Worm (Caenorhabditis elegans): ENCODE measurements around the gene F13H8.6.

DNA sequence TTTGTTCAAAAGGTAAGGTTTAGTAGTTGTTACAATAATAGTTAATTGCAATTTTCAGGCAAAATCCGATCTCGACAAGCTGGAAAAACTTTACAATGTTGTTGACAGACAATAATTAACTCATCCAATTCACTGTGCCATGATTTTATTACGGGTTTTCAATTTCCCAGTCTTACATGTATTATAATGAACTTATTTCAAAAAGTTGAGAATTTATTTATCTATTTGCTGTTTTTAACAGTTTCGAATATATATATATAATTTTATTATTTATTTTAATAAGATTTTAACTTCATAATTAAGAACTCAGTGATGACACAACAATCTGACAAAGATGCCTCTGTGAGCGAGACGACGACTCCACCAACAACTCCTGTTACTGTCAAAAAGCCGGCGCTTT lies 40.7 kb downstream of the F13H8.6 start, which contains the start of gene lelo-1:
- TF ChIP-seq snpc-4 (tag; optimal IDR thresholded peaks at IDR 0.05): no peak
- no peak for TF ChIP-seq pha-4 (tag; optimal IDR thresholded peaks at IDR 0.05)
- no peak for TF ChIP-seq nhr-28 (tag; optimal IDR thresholded peaks at IDR 0.05)
- TF ChIP-seq mab-5 (tag; optimal IDR thresholded peaks at IDR 0.05): no peak
- TF ChIP-seq lin-13 (tag; optimal IDR thresholded peaks at IDR 0.05): no peak
- TF ChIP-seq nhr-12 (tag; optimal IDR thresholded peaks at IDR 0.05): no peak
- TF ChIP-seq lsy-2 (tag; optimal IDR thresholded peaks at IDR 0.05): no peak
